Fruit fly (Drosophila melanogaster) whole organism, embryonic: ENCODE measurements around the gene CG1463.

Experiments
- Awh ChIP-seq: fragments of 200-800 bp; sonication (Bioruptor generic); IDR thresholded peaks from 2 replicates; pipeline ENCODE4, ENCODE4 v1.3.6; 2022; ENCODE audit warnings: missing biosample characterization, missing genetic modification characterization
- BtbVII ChIP-seq: fragments of 200-800 bp; sonication (Bioruptor generic); optimal IDR thresholded peaks from 3 replicates; lab custom pipeline; 2017; ENCODE audit warnings: missing biosample characterization, mild to moderate bottlenecking, missing genetic modification characterization
- C15 ChIP-seq: fragments of 200-800 bp; sonication (Bioruptor generic); IDR thresholded peaks from 3 replicates; pipeline ENCODE4 v1.3.6; 2022; ENCODE audit warnings: missing biosample characterization, missing genetic modification characterization
- CG10267 ChIP-seq: fragments of 200-800 bp; sonication (Bioruptor generic); optimal IDR thresholded peaks from 2 replicates; lab custom pipeline; 2018; ENCODE audit warnings: missing biosample characterization, mild to moderate bottlenecking, missing genetic modification characterization, moderate library complexity
- CG10321 ChIP-seq: fragments of 200-800 bp; sonication (Bioruptor generic); IDR thresholded peaks from 2 replicates; pipeline ENCODE4 v1.3.6; 2022; ENCODE audit warnings: missing biosample characterization, missing genetic modification characterization
- CG12769 ChIP-seq: fragments of 200-800 bp; sonication (Bioruptor generic); optimal IDR thresholded peaks from 2 replicates; lab custom pipeline; 2019; ENCODE audit warnings: missing biosample characterization, mild to moderate bottlenecking, missing genetic modification characterization, moderate library complexity
- CG13296 ChIP-seq: fragments of 200-800 bp; sonication (Bioruptor generic); optimal IDR thresholded peaks from 3 replicates; lab custom pipeline; 2018; ENCODE audit warnings: missing biosample characterization, mild to moderate bottlenecking, missing genetic modification characterization
- CG15011 ChIP-seq: fragments of 200-800 bp; sonication (Bioruptor generic); optimal IDR thresholded peaks from 3 replicates; lab custom pipeline; 2018; ENCODE audit warnings: missing biosample characterization, mild to moderate bottlenecking, missing genetic modification characterization
- CG15696 ChIP-seq: fragments of 200-800 bp; sonication (Bioruptor generic); optimal IDR thresholded peaks from 2 replicates; lab custom pipeline; 2019; ENCODE audit warnings: missing biosample characterization, mild to moderate bottlenecking, missing genetic modification characterization, moderate library complexity
- CG16813 ChIP-seq: fragments of 200-800 bp; sonication (Bioruptor generic); IDR thresholded peaks from 3 replicates; pipeline ENCODE4 v1.3.6; 2022; ENCODE audit warnings: missing biosample characterization, missing genetic modification characterization; ENCODE audit not compliant: partially characterized antibody
- CG18262 ChIP-seq: fragments of 200-800 bp; optimal IDR thresholded peaks from 3 replicates; lab custom pipeline; 2019; ENCODE audit warnings: missing biosample characterization, mild to moderate bottlenecking, missing genetic modification characterization, moderate library complexity
- CG31388 ChIP-seq: fragments of 200-800 bp; sonication (Bioruptor generic); optimal IDR thresholded peaks from 2 replicates; lab custom pipeline; 2016; ENCODE audit warnings: missing biosample characterization, missing genetic modification characterization
- CG32767 ChIP-seq: fragments of 200-800 bp; sonication (Bioruptor generic); IDR thresholded peaks from 2 replicates; pipeline ENCODE4 v1.3.6; 2022; ENCODE audit warnings: missing biosample characterization, missing genetic modification characterization
- CG34224 ChIP-seq: fragments of 200-800 bp; sonication (Bioruptor generic); IDR thresholded peaks from 3 replicates; pipeline ENCODE4 v1.3.6; 2022; ENCODE audit warnings: missing biosample characterization, missing genetic modification characterization; ENCODE audit not compliant: partially characterized antibody
- CG34376 ChIP-seq: fragments of 200-800 bp; sonication (Bioruptor generic); optimal IDR thresholded peaks from 2 replicates; lab custom pipeline; 2018; ENCODE audit warnings: missing biosample characterization, mild to moderate bottlenecking, missing genetic modification characterization
- CG4854 ChIP-seq: fragments of 200-800 bp; sonication (Bioruptor generic); optimal IDR thresholded peaks from 2 replicates; lab custom pipeline; 2016; ENCODE audit warnings: missing biosample characterization, missing genetic modification characterization, inconsistent platforms
- CG6654 ChIP-seq: fragments of 200-800 bp; sonication (Bioruptor generic); optimal IDR thresholded peaks from 2 replicates; lab custom pipeline; 2017; ENCODE audit warnings: missing biosample characterization, mild to moderate bottlenecking, missing genetic modification characterization
- CG7987 ChIP-seq: fragments of 200-800 bp; sonication (Bioruptor generic); optimal IDR thresholded peaks from 2 replicates; lab custom pipeline; 2018; ENCODE audit warnings: missing biosample characterization, mild to moderate bottlenecking, missing genetic modification characterization, moderate library complexity
- CG8281 ChIP-seq: fragments of 200-800 bp; sonication (Bioruptor generic); optimal IDR thresholded peaks from 2 replicates; lab custom pipeline; 2018; ENCODE audit warnings: missing biosample characterization, mild to moderate bottlenecking, missing genetic modification characterization, moderate library complexity
- CG8359 ChIP-seq: fragments of 200-800 bp; sonication (Bioruptor generic); optimal IDR thresholded peaks from 2 replicates; lab custom pipeline; 2017; ENCODE audit warnings: missing biosample characterization, mild to moderate bottlenecking, missing genetic modification characterization, borderline replicate concordance
- CG9797 ChIP-seq: fragments of 200-800 bp; sonication (Bioruptor generic); optimal IDR thresholded peaks from 3 replicates; lab custom pipeline; 2018; ENCODE audit warnings: missing biosample characterization, mild to moderate bottlenecking, missing genetic modification characterization
- Dek ChIP-seq: fragments of 200-800 bp; sonication (Bioruptor generic); optimal IDR thresholded peaks from 3 replicates; lab custom pipeline; 2019; ENCODE audit warnings: missing biosample characterization, mild to moderate bottlenecking, missing genetic modification characterization, moderate library complexity
- Fer2 ChIP-seq: fragments of 200-800 bp; sonication (Bioruptor generic); optimal IDR thresholded peaks from 2 replicates; lab custom pipeline; 2018; ENCODE audit warnings: missing biosample characterization, mild to moderate bottlenecking, missing genetic modification characterization, moderate library complexity
- Gsc ChIP-seq: fragments of 200-800 bp; sonication (Bioruptor generic); IDR thresholded peaks from 2 replicates; pipeline ENCODE4 v1.3.6; 2022; ENCODE audit warnings: missing biosample characterization, missing genetic modification characterization
- H15 ChIP-seq: fragments of 200-800 bp; sonication (Bioruptor generic); IDR thresholded peaks from 3 replicates; pipeline ENCODE4 v1.3.6; 2022; ENCODE audit warnings: missing biosample characterization, missing genetic modification characterization
- Hand ChIP-seq: fragments of 200-800 bp; sonication (Bioruptor generic); optimal IDR thresholded peaks from 2 replicates; lab custom pipeline; 2017; ENCODE audit warnings: mild to moderate bottlenecking, missing biosample characterization, missing genetic modification reagents, missing genetic modification characterization
- Hmr ChIP-seq: fragments of 200-800 bp; sonication (Bioruptor generic); optimal IDR thresholded peaks from 3 replicates; lab custom pipeline; 2017; ENCODE audit warnings: mild to moderate bottlenecking, missing biosample characterization, missing genetic modification reagents, missing genetic modification characterization
- Jarid2 ChIP-seq: fragments of 200-800 bp; sonication (Bioruptor generic); optimal IDR thresholded peaks from 3 replicates; lab custom pipeline; 2017; ENCODE audit warnings: mild to moderate bottlenecking, missing biosample characterization, missing genetic modification reagents, missing genetic modification characterization
- NK7.1 ChIP-seq: fragments of 200-800 bp; sonication (Bioruptor generic); optimal IDR thresholded peaks from 3 replicates; lab custom pipeline; 2016; ENCODE audit warnings: missing biosample characterization, missing genetic modification characterization
- Neu2 ChIP-seq: fragments of 200-800 bp; sonication (Bioruptor generic); optimal IDR thresholded peaks from 3 replicates; lab custom pipeline; 2016; ENCODE audit warnings: missing biosample characterization, missing genetic modification characterization, borderline replicate concordance
- Ptx1 ChIP-seq: fragments of 200-800 bp; sonication (Bioruptor generic); IDR thresholded peaks from 2 replicates; pipeline ENCODE4 v1.3.6; 2022; ENCODE audit warnings: missing biosample characterization, missing genetic modification characterization
- Ssrp ChIP-seq: fragments of 200-800 bp; sonication (Bioruptor generic); optimal IDR thresholded peaks from 2 replicates; lab custom pipeline; 2018; ENCODE audit warnings: missing biosample characterization, mild to moderate bottlenecking, missing genetic modification characterization, moderate library complexity
- TFAM ChIP-seq: fragments of 200-800 bp; sonication (Bioruptor generic); optimal IDR thresholded peaks from 2 replicates; lab custom pipeline; 2017; ENCODE audit warnings: missing biosample characterization, missing genetic modification characterization, inconsistent platforms
- ab ChIP-seq: fragments of 200-800 bp; sonication (Bioruptor generic); optimal IDR thresholded peaks from 2 replicates; lab custom pipeline; 2016; ENCODE audit warnings: missing biosample characterization, missing genetic modification characterization
- az2 ChIP-seq: fragments of 200-800 bp; sonication (Bioruptor generic); optimal IDR thresholded peaks from 3 replicates; lab custom pipeline; 2016; ENCODE audit warnings: missing biosample characterization, missing genetic modification characterization
- caup ChIP-seq: fragments of 200-800 bp; sonication (Bioruptor generic); optimal IDR thresholded peaks from 3 replicates; lab custom pipeline; 2017; ENCODE audit warnings: missing biosample characterization, mild to moderate bottlenecking, missing genetic modification characterization, moderate library complexity; ENCODE audit not compliant: severe bottlenecking
- dysf ChIP-seq: fragments of 200-800 bp; sonication (Bioruptor generic); IDR thresholded peaks from 3 replicates; pipeline ENCODE4 v1.3.6; 2022; ENCODE audit warnings: missing biosample characterization, missing genetic modification characterization
- nau ChIP-seq: fragments of 200-800 bp; sonication (Bioruptor generic); optimal IDR thresholded peaks from 3 replicates; lab custom pipeline; 2017; ENCODE audit warnings: missing biosample characterization, mild to moderate bottlenecking, missing genetic modification characterization, missing genetic modification reagents
- nom ChIP-seq: fragments of 200-800 bp; sonication (Bioruptor generic); optimal IDR thresholded peaks from 2 replicates; lab custom pipeline; 2017; ENCODE audit warnings: missing biosample characterization, missing genetic modification characterization, mild to moderate bottlenecking, moderate library complexity, missing genetic modification reagents
- odd ChIP-seq: fragments of 200-800 bp; sonication (Bioruptor generic); optimal IDR thresholded peaks from 2 replicates; lab custom pipeline; 2017; ENCODE audit warnings: missing biosample characterization, mild to moderate bottlenecking, missing genetic modification characterization
- pros ChIP-seq: fragments of 200-800 bp; sonication (Bioruptor generic); optimal IDR thresholded peaks from 3 replicates; lab custom pipeline; 2019; ENCODE audit warnings: missing biosample characterization, mild to moderate bottlenecking, missing genetic modification characterization, moderate library complexity
- repo ChIP-seq: fragments of 200-800 bp; sonication (Bioruptor generic); optimal IDR thresholded peaks from 2 replicates; lab custom pipeline; 2016; ENCODE audit warnings: missing biosample characterization, missing genetic modification characterization
- ro ChIP-seq: fragments of 200-800 bp; sonication (Bioruptor generic); IDR thresholded peaks from 2 replicates; pipeline ENCODE4 v1.3.6; 2022; ENCODE audit warnings: missing biosample characterization, missing genetic modification characterization
- sens-2 ChIP-seq: fragments of 200-800 bp; sonication (Bioruptor generic); IDR thresholded peaks from 2 replicates; pipeline ENCODE4 v1.3.6; 2022; ENCODE audit warnings: missing biosample characterization, missing genetic modification characterization
- shn ChIP-seq: fragments of 200-800 bp; sonication (Bioruptor generic); optimal IDR thresholded peaks from 3 replicates; lab custom pipeline; 2016; ENCODE audit warnings: missing biosample characterization, missing genetic modification characterization
- sna ChIP-seq: fragments of 200-800 bp; sonication (Bioruptor generic); IDR thresholded peaks from 2 replicates; pipeline ENCODE4 v1.3.6; 2022; ENCODE audit warnings: missing biosample characterization, missing genetic modification characterization; ENCODE audit not compliant: partially characterized antibody
- twi ChIP-seq: fragments of 200-800 bp; optimal IDR thresholded peaks from 2 replicates; lab custom pipeline; 2019; ENCODE audit warnings: missing biosample characterization, mild to moderate bottlenecking, missing genetic modification characterization, moderate library complexity
- zfh2 ChIP-seq: fragments of 200-800 bp; sonication (Bioruptor generic); optimal IDR thresholded peaks from 2 replicates; lab custom pipeline; 2016; ENCODE audit warnings: missing biosample characterization, missing genetic modification characterization

CG1463 gene

DNA sequence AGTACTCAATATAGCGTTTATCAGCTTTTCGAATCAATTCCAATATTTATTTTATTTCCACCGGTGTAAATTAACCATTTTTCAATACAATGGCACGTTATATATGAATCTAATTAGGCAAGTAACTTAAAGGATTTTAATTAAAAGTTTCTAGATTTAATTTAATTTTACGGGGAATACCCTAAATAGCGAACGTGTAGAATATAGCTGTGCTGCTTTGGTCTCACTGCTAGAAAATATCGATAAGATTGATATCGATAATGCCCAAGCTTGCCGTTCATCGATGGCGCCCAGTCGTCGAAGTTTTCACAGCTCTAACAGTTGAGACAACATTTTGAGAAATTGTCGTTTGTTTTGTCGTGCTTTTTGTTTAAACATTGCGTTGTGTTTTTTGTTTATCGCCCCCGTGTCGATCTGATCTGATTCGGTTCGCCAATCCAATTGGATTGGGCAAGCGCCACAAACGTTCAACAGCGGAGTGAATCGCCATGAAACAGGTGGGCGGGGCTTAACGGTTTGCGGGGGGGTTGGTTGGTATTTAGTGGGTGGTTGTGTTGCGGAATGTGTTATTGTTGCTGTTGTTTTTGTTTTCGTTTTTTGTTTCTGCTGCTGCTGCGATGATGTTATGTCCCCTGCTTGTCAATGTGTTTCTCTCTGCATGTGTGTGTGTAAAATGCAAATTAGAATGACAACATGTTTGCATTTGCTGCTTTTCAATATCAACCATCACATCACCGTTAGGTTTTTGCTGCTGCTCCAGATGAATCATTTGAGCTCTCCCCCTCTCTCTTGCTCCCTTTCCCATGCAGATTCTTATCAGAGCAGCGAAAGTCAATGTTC lies 20.1 kb upstream of the CG1463 start, which contains the start of gene Tomosyn (continued):
- TF ChIP-seq CG8359 (GFP tag; lab: Kevin White, UChicago) (no peak), shn (GFP tag; lab: Kevin White, UChicago) (no peak), nau (no peak), CG16813 (GFP tag; lab: Robert Waterston, UW) (peak; percentile 80), Awh (no peak), CG8281 (tag; lab: Kevin White, UChicago) (no peak), CG10267 (tag; lab: Kevin White, UChicago) (peak; percentile 55), TFAM (GFP tag; lab: Kevin White, UChicago) (no peak), CG34224 (GFP tag; lab: Robert Waterston, UW) (peak; percentile 78), ab (GFP tag; lab: Kevin White, UChicago) (no peak), caup (GFP tag; lab: Kevin White, UChicago) (no peak), Hmr (peak; percentile 48), CG31388 (GFP tag; lab: Kevin White, UChicago) (no peak), sens-2 (GFP tag; lab: Robert Waterston, UW) (no peak), C15 (GFP tag; lab: Robert Waterston, UW) (no peak), H15 (no peak), Neu2 (GFP tag; lab: Kevin White, UChicago) (no peak), dysf (GFP tag; lab: Robert Waterston, UW) (no peak), pros (GFP tag; lab: Kevin White, UChicago) (no peak), CG15696 (peak; percentile 31), repo (GFP tag; lab: Kevin White, UChicago) (no peak), Jarid2 (GFP tag; lab: Kevin White, UChicago) (peak; percentile 55), CG6654 (GFP tag; lab: Kevin White, UChicago) (no peak), Dek (tag; lab: Kevin White, UChicago) (no peak), zfh2 (peak; percentile 46), NK7.1 (no peak), Ptx1 (peak; percentile 23; the same call in 1 of the 2 replicates), Fer2 (peak; percentile 3), CG13296 (GFP tag; lab: Kevin White, UChicago) (no peak), az2 (GFP tag; lab: Kevin White, UChicago) (peak; percentile 25), CG12769 (tag; lab: Kevin White, UChicago) (peak; percentile 14), CG7987 (GFP tag; lab: Kevin White, UChicago) (no peak), Hand (no peak), nom (GFP tag; lab: Kevin White, UChicago) (no peak), ro (GFP tag; lab: Robert Waterston, UW) (no peak), CG34376 (GFP tag; lab: Kevin White, UChicago) (no peak), CG18262 (peak; percentile 59), BtbVII (GFP tag; lab: Kevin White, UChicago) (peak; percentile 4), CG10321 (no peak), CG9797 (peak; percentile 59), odd (GFP tag; lab: Kevin White, UChicago) (no peak), CG32767 (GFP tag; lab: Robert Waterston, UW) (no peak), CG4854 (GFP tag; lab: Kevin White, UChicago) (peak; percentile 22), sna (GFP tag; lab: Robert Waterston, UW) (0 out of 2 replicates have a peak, but pooled peaks have one; percentile 52), Ssrp (tag; lab: Kevin White, UChicago) (peak; percentile 28), CG15011 (GFP tag; lab: Kevin White, UChicago) (no peak), Gsc (GFP tag; lab: Robert Waterston, UW) (no peak), twi (tag; lab: Kevin White, UChicago) (no peak)
